Fruit fly (Drosophila melanogaster) whole organism, embryonic: ENCODE measurements around the gene CG31287.

Experiments used
- Atf-2 ChIP-seq: fragments of 200-800 bp; sonication (Bioruptor generic); optimal IDR thresholded peaks from 2 replicates; lab custom pipeline; 2016; ENCODE audit warnings: missing biosample characterization, missing genetic modification characterization
- Bdp1 ChIP-seq: fragments of 200-800 bp; sonication (Bioruptor generic); optimal IDR thresholded peaks from 3 replicates; lab custom pipeline; 2016; ENCODE audit warnings: missing biosample characterization, missing genetic modification characterization
- CG10274 ChIP-seq: fragments of 200-800 bp; sonication (Bioruptor generic); optimal IDR thresholded peaks from 3 replicates; lab custom pipeline; 2017; ENCODE audit warnings: missing biosample characterization, mild to moderate bottlenecking, missing genetic modification characterization
- CG10543 ChIP-seq: fragments of 200-800 bp; sonication (Bioruptor generic); optimal IDR thresholded peaks from 3 replicates; lab custom pipeline; 2017; ENCODE audit warnings: missing biosample characterization, mild to moderate bottlenecking, missing genetic modification characterization, moderate library complexity
- CG10959 ChIP-seq: fragments of 200-800 bp; sonication (Bioruptor generic); IDR thresholded peaks from 2 replicates; pipeline ENCODE4 v1.3.6; 2022; ENCODE audit warnings: missing biosample characterization, missing genetic modification characterization
- CG12769 ChIP-seq: fragments of 200-800 bp; sonication (Bioruptor generic); optimal IDR thresholded peaks from 2 replicates; lab custom pipeline; 2019; ENCODE audit warnings: missing biosample characterization, mild to moderate bottlenecking, missing genetic modification characterization, moderate library complexity
- CG13296 ChIP-seq: fragments of 200-800 bp; sonication (Bioruptor generic); optimal IDR thresholded peaks from 3 replicates; lab custom pipeline; 2018; ENCODE audit warnings: missing biosample characterization, mild to moderate bottlenecking, missing genetic modification characterization
- CG13424 ChIP-seq: fragments of 200-800 bp; sonication (Bioruptor generic); optimal IDR thresholded peaks from 2 replicates; lab custom pipeline; 2019; ENCODE audit warnings: missing biosample characterization, mild to moderate bottlenecking, missing genetic modification characterization, moderate library complexity
- CG14050 ChIP-seq: fragments of 200-800 bp; sonication (Bioruptor generic); IDR thresholded peaks from 3 replicates; pipeline ENCODE4 v1.3.6; 2022; ENCODE audit warnings: missing biosample characterization, missing genetic modification characterization
- CG14667 ChIP-seq: fragments of 200-800 bp; sonication (Bioruptor generic); IDR thresholded peaks from 2 replicates; pipeline ENCODE4 v1.3.6; 2022; ENCODE audit warnings: missing biosample characterization, missing genetic modification characterization
- CG14710 ChIP-seq: fragments of 200-800 bp; sonication (Bioruptor generic); optimal IDR thresholded peaks from 3 replicates; lab custom pipeline; 2019; ENCODE audit warnings: missing biosample characterization, mild to moderate bottlenecking, missing genetic modification characterization, moderate library complexity
- CG16779 ChIP-seq: fragments of 200-800 bp; sonication (Bioruptor generic); IDR thresholded peaks from 2 replicates; pipeline ENCODE4 v1.3.6; 2022; ENCODE audit warnings: missing biosample characterization, missing genetic modification characterization
- CG16813 ChIP-seq: fragments of 200-800 bp; sonication (Bioruptor generic); IDR thresholded peaks from 3 replicates; pipeline ENCODE4 v1.3.6; 2022; ENCODE audit warnings: missing biosample characterization, missing genetic modification characterization; ENCODE audit not compliant: partially characterized antibody
- CG16863 ChIP-seq: fragments of 200-800 bp; sonication (Bioruptor generic); optimal IDR thresholded peaks from 3 replicates; lab custom pipeline; 2016; ENCODE audit warnings: missing biosample characterization, missing genetic modification characterization
- CG17385 ChIP-seq: fragments of 200-800 bp; sonication (Bioruptor generic); optimal IDR thresholded peaks from 3 replicates; lab custom pipeline; 2018; ENCODE audit warnings: missing biosample characterization, mild to moderate bottlenecking, missing genetic modification characterization
- CG17568 ChIP-seq: fragments of 200-800 bp; sonication (Bioruptor generic); optimal IDR thresholded peaks from 2 replicates; lab custom pipeline; 2018; ENCODE audit warnings: missing biosample characterization, mild to moderate bottlenecking, missing genetic modification characterization, moderate library complexity
- CG30403 ChIP-seq: fragments of 200-800 bp; sonication (Bioruptor generic); optimal IDR thresholded peaks from 3 replicates; lab custom pipeline; 2016; ENCODE audit warnings: missing biosample characterization, missing genetic modification characterization
- CG34376 ChIP-seq: fragments of 200-800 bp; sonication (Bioruptor generic); optimal IDR thresholded peaks from 2 replicates; lab custom pipeline; 2018; ENCODE audit warnings: missing biosample characterization, mild to moderate bottlenecking, missing genetic modification characterization
- CG3726 ChIP-seq: fragments of 200-800 bp; sonication (Bioruptor generic); IDR thresholded peaks from 3 replicates; pipeline ENCODE4, ENCODE4 v1.3.6; 2022; ENCODE audit warnings: missing biosample characterization, missing genetic modification characterization
- CG4730 ChIP-seq: fragments of 200-800 bp; sonication (Bioruptor generic); IDR thresholded peaks from 2 replicates; pipeline ENCODE4 v1.3.6; 2022; ENCODE audit warnings: missing biosample characterization, missing genetic modification characterization
- CG5180 ChIP-seq: fragments of 200-800 bp; sonication (Bioruptor generic); optimal IDR thresholded peaks from 3 replicates; lab custom pipeline; 2017; ENCODE audit warnings: missing biosample characterization, missing genetic modification characterization, mild to moderate bottlenecking, moderate library complexity, missing genetic modification reagents
- CG6683 ChIP-seq: fragments of 200-800 bp; sonication (Bioruptor generic); optimal IDR thresholded peaks from 2 replicates; lab custom pipeline; 2017; ENCODE audit warnings: missing biosample characterization, mild to moderate bottlenecking, missing genetic modification characterization, missing genetic modification reagents
- CG6791 ChIP-seq: fragments of 200-800 bp; sonication (Bioruptor generic); IDR thresholded peaks from 3 replicates; pipeline ENCODE4 v1.3.6; 2022; ENCODE audit warnings: missing biosample characterization, missing genetic modification characterization; ENCODE audit not compliant: partially characterized antibody
- CG7556 ChIP-seq: fragments of 200-800 bp; sonication (Bioruptor generic); optimal IDR thresholded peaks from 2 replicates; lab custom pipeline; 2017; ENCODE audit warnings: missing biosample characterization, mild to moderate bottlenecking, missing genetic modification characterization
- Deaf1 ChIP-seq: fragments of 200-800 bp; optimal IDR thresholded peaks from 3 replicates; lab custom pipeline; 2019; ENCODE audit warnings: missing biosample characterization, mild to moderate bottlenecking, missing genetic modification characterization, moderate library complexity
- Dll ChIP-seq: fragments of 200-800 bp; sonication (Bioruptor generic); IDR thresholded peaks from 4 replicates; pipeline ENCODE4 v1.3.6; 2022; ENCODE audit warnings: missing biosample characterization, missing genetic modification characterization; ENCODE audit not compliant: partially characterized antibody
- Elba2 ChIP-seq: fragments of 200-800 bp; sonication (Bioruptor generic); optimal IDR thresholded peaks from 3 replicates; lab custom pipeline; 2016; ENCODE audit warnings: missing biosample characterization, missing genetic modification characterization
- Ets97D ChIP-seq: fragments of 200-800 bp; sonication (Bioruptor generic); optimal IDR thresholded peaks from 3 replicates; lab custom pipeline; 2016; ENCODE audit warnings: missing biosample characterization, missing genetic modification characterization
- H2.0 ChIP-seq: fragments of 200-800 bp; sonication (Bioruptor generic); IDR thresholded peaks from 2 replicates; pipeline ENCODE4 v1.3.6; 2022; ENCODE audit warnings: missing biosample characterization, missing genetic modification characterization
- HLHmδ ChIP-seq: fragments of 200-800 bp; sonication (Bioruptor generic); optimal IDR thresholded peaks from 2 replicates; lab custom pipeline; 2018; ENCODE audit warnings: missing biosample characterization, mild to moderate bottlenecking, missing genetic modification characterization, moderate library complexity
- Hr3 ChIP-seq: fragments of 200-800 bp; sonication (Bioruptor generic); optimal IDR thresholded peaks from 3 replicates; lab custom pipeline; 2016; ENCODE audit warnings: missing biosample characterization, missing genetic modification characterization
- Nf-YA ChIP-seq: fragments of 200-800 bp; sonication (Bioruptor generic); IDR thresholded peaks from 2 replicates; pipeline ENCODE4 v1.3.6; 2022; ENCODE audit warnings: missing biosample characterization, missing genetic modification characterization
- aop ChIP-seq: fragments of 200-800 bp; sonication (Bioruptor generic); IDR thresholded peaks from 2 replicates; pipeline ENCODE4 v1.3.6; 2022; ENCODE audit warnings: missing biosample characterization, missing genetic modification characterization
- ash1 ChIP-seq: fragments of 200-800 bp; sonication (Bioruptor generic); optimal IDR thresholded peaks from 2 replicates; lab custom pipeline; 2018; ENCODE audit warnings: missing biosample characterization, mild to moderate bottlenecking, missing genetic modification characterization
- esg ChIP-seq: fragments of 200-800 bp; sonication (Bioruptor generic); conservative IDR thresholded peaks from 2 replicates; pipeline ENCODE4 v1.3.6; 2022; ENCODE audit warnings: missing biosample characterization, missing genetic modification characterization
- fd64A ChIP-seq: fragments of 200-800 bp; sonication (Bioruptor generic); optimal IDR thresholded peaks from 3 replicates; lab custom pipeline; 2018; ENCODE audit warnings: missing biosample characterization, mild to moderate bottlenecking, missing genetic modification characterization
- gcm2 ChIP-seq: fragments of 200-800 bp; sonication (Bioruptor generic); optimal IDR thresholded peaks from 2 replicates; lab custom pipeline; 2016; ENCODE audit warnings: missing biosample characterization, missing genetic modification characterization
- jing ChIP-seq: fragments of 200-800 bp; sonication (Bioruptor generic); optimal IDR thresholded peaks from 2 replicates; lab custom pipeline; 2018; ENCODE audit warnings: missing biosample characterization, mild to moderate bottlenecking, missing genetic modification characterization
- lbe ChIP-seq: fragments of 200-800 bp; sonication (Bioruptor generic); optimal IDR thresholded peaks from 2 replicates; lab custom pipeline; 2016; ENCODE audit warnings: missing biosample characterization, mild to moderate bottlenecking, missing genetic modification characterization
- lola ChIP-seq, 3 experiments: fragments of >200 bp in 2 of 3; fragments of 200-800 bp in 1 of 3; sonication (Bioruptor generic) in 1 of 3; optimal IDR thresholded peaks; 2 replicates each; lab custom pipeline; 2017 to 2019; ENCODE audit warnings: missing biosample characterization in 3 of 3, missing genetic modification characterization in 3 of 3, mild to moderate bottlenecking in 1 of 3, moderate library complexity in 1 of 3
- onecut ChIP-seq: fragments of 200-800 bp; sonication (Bioruptor generic); IDR thresholded peaks from 2 replicates; pipeline ENCODE4 v1.3.6; 2022; ENCODE audit warnings: missing biosample characterization, missing genetic modification characterization
- org-1 ChIP-seq: fragments of 200-800 bp; sonication (Bioruptor generic); optimal IDR thresholded peaks from 2 replicates; lab custom pipeline; 2017; ENCODE audit warnings: missing biosample characterization, missing genetic modification characterization
- otp ChIP-seq: fragments of 200-800 bp; sonication (Bioruptor generic); IDR thresholded peaks from 3 replicates; pipeline ENCODE4, ENCODE4 v1.3.6; 2022; ENCODE audit warnings: missing biosample characterization, missing genetic modification characterization
- pros ChIP-seq: fragments of 200-800 bp; sonication (Bioruptor generic); optimal IDR thresholded peaks from 3 replicates; lab custom pipeline; 2019; ENCODE audit warnings: missing biosample characterization, mild to moderate bottlenecking, missing genetic modification characterization, moderate library complexity
- sc ChIP-seq, 3 experiments: fragments of >200 bp in 2 of 3; fragments of 200-800 bp in 1 of 3; sonication (Bioruptor generic) in 1 of 3; optimal IDR thresholded peaks; 2 replicates in 2 of 3; 3 replicates in 1 of 3; lab custom pipeline; 2017; ENCODE audit warnings: mild to moderate bottlenecking in 1 of 3, missing biosample characterization in 1 of 3, missing genetic modification characterization in 1 of 3, missing genetic modification reagents in 1 of 3
- sug ChIP-seq: fragments of 200-800 bp; optimal IDR thresholded peaks from 2 replicates; lab custom pipeline; 2019; ENCODE audit warnings: missing biosample characterization, mild to moderate bottlenecking, missing genetic modification characterization, moderate library complexity
- wek ChIP-seq: fragments of 200-800 bp; sonication (Bioruptor generic); optimal IDR thresholded peaks from 3 replicates; lab custom pipeline; 2018; ENCODE audit warnings: missing biosample characterization, mild to moderate bottlenecking, missing genetic modification characterization, moderate library complexity
- zen ChIP-seq: fragments of 200-800 bp; sonication (Bioruptor generic); optimal IDR thresholded peaks from 3 replicates; lab custom pipeline; 2018; ENCODE audit warnings: missing biosample characterization, mild to moderate bottlenecking, missing genetic modification characterization, moderate library complexity
- zf30C ChIP-seq: fragments of 200-800 bp; sonication (Bioruptor generic); optimal IDR thresholded peaks from 3 replicates; lab custom pipeline; 2018; ENCODE audit warnings: missing biosample characterization, mild to moderate bottlenecking, missing genetic modification characterization

The CG31287 gene

DNA sequence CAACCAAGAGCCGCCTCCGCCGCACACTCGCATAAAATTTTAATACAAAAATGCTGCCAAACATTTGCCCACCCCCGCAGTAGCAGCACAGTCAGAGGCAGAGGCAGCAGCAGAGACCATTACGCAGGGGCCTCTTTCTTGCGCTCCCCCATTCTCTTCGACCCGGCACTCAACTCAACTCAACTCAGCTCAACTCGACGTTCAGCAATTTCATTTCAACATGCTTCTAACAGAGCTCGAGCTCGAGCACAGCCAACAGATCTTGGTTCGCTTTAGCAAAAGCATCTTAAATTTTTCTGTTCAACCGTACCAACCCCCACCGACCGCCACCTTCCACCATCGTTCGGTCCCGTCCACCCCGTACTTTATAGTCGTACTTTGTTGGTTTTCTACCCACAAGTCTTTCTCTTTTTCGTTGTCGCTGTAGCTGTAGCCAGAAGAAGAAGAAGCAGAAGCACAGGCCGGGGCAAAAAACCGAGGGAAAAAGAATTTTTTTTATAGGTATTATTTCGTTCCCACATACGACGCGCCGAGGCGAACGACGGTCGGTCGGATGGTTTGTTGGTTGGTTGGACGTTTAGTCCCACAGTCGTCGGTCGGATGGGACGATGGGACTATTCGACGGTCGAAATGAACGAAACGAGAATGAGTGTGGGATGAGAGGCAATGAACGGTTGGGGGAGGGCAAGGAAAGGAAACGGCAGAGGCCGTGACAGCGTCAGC is 32.2 kb downstream of the CG31287 start (continued):
- TF ChIP-seq CG34376 (GFP tag; lab: Kevin White, UChicago) (peak; percentile 87), CG14710 (tag; lab: Kevin White, UChicago) (no peak), CG3726 (GFP tag; lab: Robert Waterston, UW) (no peak), CG16863 (GFP tag; lab: Kevin White, UChicago) (no peak), CG14050 (GFP tag; lab: Robert Waterston, UW) (no peak), Deaf1 (tag; lab: Kevin White, UChicago) (peak; percentile 99), CG30403 (GFP tag; lab: Kevin White, UChicago) (no peak), CG13296 (no peak), zen (tag; lab: Kevin White, UChicago) (no peak), CG6791 (GFP tag; lab: Robert Waterston, UW) (no peak), CG16779 (GFP tag; lab: Robert Waterston, UW) (no peak), Nf-YA (no peak), Bdp1 (GFP tag; lab: Kevin White, UChicago) (no peak), CG10274 (GFP tag; lab: Kevin White, UChicago) (no peak), esg (GFP tag; lab: Robert Waterston, UW) (no peak), fd64A (GFP tag; lab: Kevin White, UChicago) (no peak), CG13424 (tag; lab: Kevin White, UChicago) (no peak), Elba2 (GFP tag; lab: Kevin White, UChicago) (no peak), CG4730 (no peak), otp (GFP tag; lab: Robert Waterston, UW) (no peak), HLHmδ (GFP tag; lab: Kevin White, UChicago) (peak; percentile 4), lbe (GFP tag; lab: Kevin White, UChicago) (peak; percentile 76), CG17385 (GFP tag; lab: Kevin White, UChicago) (peak; percentile 98), zf30C (GFP tag; lab: Kevin White, UChicago) (peak; percentile 2), CG17568 (no peak), CG12769 (tag; lab: Kevin White, UChicago) (peak; percentile 99), Hr3 (GFP tag; lab: Kevin White, UChicago) (no peak), sug (tag; lab: Kevin White, UChicago) (peak; percentile 87), lola (GFP tag; optimal IDR thresholded peaks at IDR 0.05; lab: Kevin White, UChicago) (peak in 1 of 3 experiments; percentile 39), aop (GFP tag; lab: Robert Waterston, UW) (no peak), wek (no peak), CG5180 (peak; percentile 97), H2.0 (no peak), gcm2 (GFP tag; lab: Kevin White, UChicago) (no peak), CG6683 (no peak), jing (GFP tag; lab: Kevin White, UChicago) (no peak), CG10543 (GFP tag; lab: Kevin White, UChicago) (peak; percentile 98), sc (optimal IDR thresholded peaks at IDR 0.05; lab: Kevin White, UChicago) (no peak), sc (GFP tag; optimal IDR thresholded peaks at IDR 0.05; lab: Kevin White, UChicago) (no peak), CG10959 (no peak), pros (GFP tag; lab: Kevin White, UChicago) (peak; percentile 100), Ets97D (GFP tag; lab: Kevin White, UChicago) (peak; percentile 1), CG7556 (GFP tag; lab: Kevin White, UChicago) (no peak), CG16813 (no peak), Atf-2 (GFP tag; lab: Kevin White, UChicago) (no peak), onecut (GFP tag; lab: Robert Waterston, UW) (no peak), org-1 (GFP tag; lab: Kevin White, UChicago) (no peak), CG14667 (GFP tag; lab: Robert Waterston, UW) (no peak), ash1 (GFP tag; lab: Kevin White, UChicago) (peak; percentile 54), Dll (GFP tag; lab: Robert Waterston, UW) (no peak)
